Worm (Caenorhabditis elegans) whole organism, L4/young adult: ENCODE results near the gene F08F8.6.

Source experiments
- dao-5 ChIP-seq: sonication (generic microtip); optimal IDR thresholded peaks from 2 replicates; lab custom pipeline; 2016; ENCODE audit warnings: missing genotype, missing genetic modification characterization, moderate library complexity, missing compliant biosample characterization
- him-1 ChIP-seq: sonication (generic microtip); optimal IDR thresholded peaks from 2 replicates; lab custom pipeline; 2016; ENCODE audit warnings: missing genotype, missing genetic modification reagents, missing genetic modification characterization, missing compliant biosample characterization

ce11 chrIII:7323331-7323730 is 20.2 kb upstream of the F08F8.6 start:
- TF ChIP-seq dao-5 (tag; lab: Kevin White, UChicago): no peak
- TF ChIP-seq him-1 (tag; lab: Kevin White, UChicago): no peak
